Fruit fly (Drosophila melanogaster): ENCODE results near the gene Shab.

The Shab gene

dm6 chr3L:2894750-2895149 is at the start of gene Shab (continued):
- TF ChIP-seq Pdp1 (GFP tag; optimal IDR thresholded peaks at IDR 0.05) (peak in 1 of 2 experiments; percentile 16), CG6654 (GFP tag; optimal IDR thresholded peaks at IDR 0.05) (no peak), CG34376 (GFP tag; optimal IDR thresholded peaks at IDR 0.05) (peak; percentile 20), CG4424 (GFP tag; optimal IDR thresholded peaks at IDR 0.05) (no peak), CG7839 (tag; optimal IDR thresholded peaks at IDR 0.05) (peak; percentile 14), yki (optimal IDR thresholded peaks at IDR 0.05) (no peak), CG10366 (GFP tag; IDR thresholded peaks at IDR 0.05) (peak; percentile 28), CoRest (tag; optimal IDR thresholded peaks at IDR 0.05) (no peak), stc (GFP tag; IDR thresholded peaks at IDR 0.05) (0 out of 2 replicates have a peak, but pooled peaks have one; percentile 23), pum (GFP tag; optimal IDR thresholded peaks at IDR 0.05) (no peak), Hsf (GFP tag; optimal IDR thresholded peaks at IDR 0.05) (no peak), al (GFP tag; IDR thresholded peaks at IDR 0.05) (0 out of 2 replicates have a peak, but pooled peaks have one; percentile 26), ERR (GFP tag; optimal IDR thresholded peaks at IDR 0.05) (peak; percentile 4), CG7745 (tag; optimal IDR thresholded peaks at IDR 0.05) (no peak), mld (GFP tag; IDR thresholded peaks at IDR 0.05; ENCODE audit: partially characterized antibody) (no peak), HmgD (GFP tag; optimal IDR thresholded peaks at IDR 0.05) (no peak), Nf-YC (tag; optimal IDR thresholded peaks at IDR 0.05) (peak; percentile 15), CG34224 (GFP tag; IDR thresholded peaks at IDR 0.05; ENCODE audit: partially characterized antibody) (peak; percentile 35; the same call in 1 of the 3 replicates), Ptx1 (GFP tag; IDR thresholded peaks at IDR 0.05) (peak; percentile 51), CG6813 (GFP tag; optimal IDR thresholded peaks at IDR 0.05) (no peak), gt (GFP tag; IDR thresholded peaks at IDR 0.05) (no peak), CG32532 (GFP tag; IDR thresholded peaks at IDR 0.05) (peak; percentile 65), CG4617 (GFP tag; optimal IDR thresholded peaks at IDR 0.05; ENCODE audit: borderline replicate concordance) (no peak), slou (GFP tag; optimal IDR thresholded peaks at IDR 0.05) (no peak), Hand (GFP tag; optimal IDR thresholded peaks at IDR 0.05) (no peak), CG4360 (GFP tag; IDR thresholded peaks at IDR 0.05) (no peak), pzg (GFP tag; optimal IDR thresholded peaks at IDR 0.05) (no peak), ab (GFP tag; optimal IDR thresholded peaks at IDR 0.05) (no peak), chinmo (GFP tag; IDR thresholded peaks at IDR 0.05; ENCODE audit: partially characterized antibody) (0 out of 4 replicates have a peak, but pooled peaks have one; percentile 41), MESR4 (GFP tag; optimal IDR thresholded peaks at IDR 0.05) (no peak), toy (GFP tag; IDR thresholded peaks at IDR 0.05) (no peak), CG6175 (GFP tag; IDR thresholded peaks at IDR 0.05) (0 out of 3 replicates have a peak, but pooled peaks have one; percentile 38), CG13624 (GFP tag; optimal IDR thresholded peaks at IDR 0.05) (peak; percentile 32), CG14014 (GFP tag; IDR thresholded peaks at IDR 0.05) (peak; percentile 44; the same call in 1 of the 2 replicates), grau (tag; optimal IDR thresholded peaks at IDR 0.05) (peak; percentile 21), CG7372 (GFP tag; IDR thresholded peaks at IDR 0.05) (no peak), CG16813 (GFP tag; IDR thresholded peaks at IDR 0.05; ENCODE audit: partially characterized antibody) (no peak), CG11504 (tag; optimal IDR thresholded peaks at IDR 0.05) (peak; percentile 32), Fer1 (GFP tag; optimal IDR thresholded peaks at IDR 0.05) (peak; percentile 48), E2f1 (GFP tag; IDR thresholded peaks at IDR 0.05) (0 out of 2 replicates have a peak, but pooled peaks have one; percentile 17), CG8924 (tag; optimal IDR thresholded peaks at IDR 0.05) (no peak), dati (GFP tag; IDR thresholded peaks at IDR 0.05) (no peak), B-H1 (GFP tag; IDR thresholded peaks at IDR 0.05) (peak; percentile 27; the same call in 1 of the 3 replicates), CG14667 (GFP tag; IDR thresholded peaks at IDR 0.05) (no peak), fu2 (GFP tag; optimal IDR thresholded peaks at IDR 0.05) (no peak), gsb-n (tag; optimal IDR thresholded peaks at IDR 0.05) (no peak), CG8359 (GFP tag; optimal IDR thresholded peaks at IDR 0.05; ENCODE audit: borderline replicate concordance) (peak; percentile 17), Doc3 (GFP tag; IDR thresholded peaks at IDR 0.05; ENCODE audit: partially characterized antibody) (no peak), pho (GFP tag; optimal IDR thresholded peaks at IDR 0.05) (peak; percentile 6), CG11456 (GFP tag; IDR thresholded peaks at IDR 0.05) (peak; percentile 74; the same call in 2 of the 3 replicates), CG2712 (tag; optimal IDR thresholded peaks at IDR 0.05) (no peak)

Measured in whole organism, embryonic.